Fruit fly (Drosophila melanogaster): ENCODE measurements around the gene CG14275.

dm6 chr2L:8334705-8335104 lies 7.4 kb downstream of the CG14275 start:
- TF ChIP-seq D1 (tag; optimal IDR thresholded peaks at IDR 0.05) (no peak), Ets98B (GFP tag; IDR thresholded peaks at IDR 0.05) (0 out of 2 replicates have a peak, but pooled peaks have one; percentile 9), Pif1B (GFP tag; optimal IDR thresholded peaks at IDR 0.05) (no peak), gl (tag; optimal IDR thresholded peaks at IDR 0.05) (no peak)

All from whole organism, pupa.